Worm (Caenorhabditis elegans): ENCODE results near the gene K02E11.7.

DNA sequence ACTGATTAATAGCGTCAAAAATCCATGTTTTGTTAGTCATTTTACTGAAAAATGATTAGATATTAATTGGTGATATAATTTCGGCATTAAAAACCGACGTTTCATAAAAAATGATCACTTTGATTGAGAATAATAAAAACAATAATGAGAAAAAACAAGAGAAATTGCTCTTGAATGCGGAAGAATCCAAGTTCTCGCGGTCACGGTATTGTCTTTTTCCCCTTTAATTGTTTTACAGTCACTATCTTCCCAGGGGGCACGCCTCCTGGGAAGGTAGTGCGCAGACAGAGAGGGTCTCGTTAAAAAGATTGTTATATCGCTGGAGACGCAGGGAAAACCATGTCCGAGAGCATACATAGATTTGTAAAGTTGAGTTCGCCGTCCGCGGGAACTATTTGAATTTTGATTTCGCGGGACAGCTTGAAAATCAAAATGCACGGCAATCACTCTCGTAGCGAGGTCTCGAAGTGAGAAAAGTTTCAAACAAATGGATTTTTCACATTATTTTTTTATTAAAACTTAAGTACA is 39.6 kb upstream of the K02E11.7 start, which contains the start of gene F14D7.2:
- no peak for TF ChIP-seq skn-1 (tag; optimal IDR thresholded peaks at IDR 0.05)
- TF ChIP-seq dmd-4 (tag; optimal IDR thresholded peaks at IDR 0.05), result no peak
- TF ChIP-seq F13H6.1 (tag; optimal IDR thresholded peaks at IDR 0.05), result no peak
- no peak for TF ChIP-seq nhr-77 (tag; optimal IDR thresholded peaks at IDR 0.05)

Measured in whole organism, L2 larva.